Worm (Caenorhabditis elegans) whole organism, young adult: Measurements from ENCODE around the gene T07F8.4.

ENCODE experiments used
- F33H1.4 ChIP-seq: fragments of 200-800 bp; sonication (Bioruptor generic); IDR thresholded peaks from 2 replicates; pipeline ENCODE4 v1.3.6; 2022; ENCODE audit warnings: missing genetic modification reagents, missing genetic modification characterization, missing compliant biosample characterization
- T26A5.8 ChIP-seq: sonication (generic microtip); optimal IDR thresholded peaks from 2 replicates; lab custom pipeline; 2016; ENCODE audit warnings: missing genetic modification characterization, missing compliant biosample characterization
- Y53G8AR.9 ChIP-seq: fragments of 200-800 bp; sonication (Bioruptor generic); conservative IDR thresholded peaks from 2 replicates; pipeline ENCODE4 v1.3.6; 2022; ENCODE audit warnings: missing genetic modification reagents, missing genetic modification characterization, missing compliant biosample characterization
- egl-44 ChIP-seq: fragments of 200-800 bp; sonication (Bioruptor generic); IDR thresholded peaks from 2 replicates; pipeline ENCODE4 v1.3.6; 2022; ENCODE audit warnings: missing genetic modification reagents, missing genetic modification characterization, missing compliant biosample characterization
- madf-6 ChIP-seq: fragments of 200-800 bp; sonication (Bioruptor generic); IDR thresholded peaks from 2 replicates; pipeline ENCODE4 v1.3.6; 2022; ENCODE audit warnings: missing genetic modification reagents, missing genetic modification characterization, missing compliant biosample characterization
- rpc-1 ChIP-seq, 2 experiments: fragments of 150-350 bp in 1 of 2; sonication (generic microtip) in 1 of 2; optimal IDR thresholded peaks; 2 replicates each; lab custom pipeline; 2014 to 2018; ENCODE audit warnings: missing biosample characterization in 1 of 2, missing genetic modification characterization in 1 of 2, missing genetic modification reagents in 1 of 2, missing genotype in 1 of 2
- snpc-4 ChIP-seq, 5 experiments: fragments of 150-350 bp in 1 of 5; sonication (generic microtip) in 4 of 5; optimal IDR thresholded peaks; 2 replicates each; lab custom pipeline; 2014 to 2018; ENCODE audit warnings: missing genetic modification characterization in 5 of 5, missing biosample characterization in 3 of 5, antibody characterized with exemption in 2 of 5, mild to moderate bottlenecking in 2 of 5, missing compliant biosample characterization in 2 of 5, missing genotype in 2 of 5, moderate library complexity in 2 of 5, missing genetic modification reagents in 1 of 5
- zim-3 ChIP-seq: sonication (generic microtip); optimal IDR thresholded peaks from 2 replicates; lab custom pipeline; 2017; ENCODE audit warnings: mild to moderate bottlenecking, missing genetic modification characterization, moderate library complexity, missing compliant biosample characterization

DNA sequence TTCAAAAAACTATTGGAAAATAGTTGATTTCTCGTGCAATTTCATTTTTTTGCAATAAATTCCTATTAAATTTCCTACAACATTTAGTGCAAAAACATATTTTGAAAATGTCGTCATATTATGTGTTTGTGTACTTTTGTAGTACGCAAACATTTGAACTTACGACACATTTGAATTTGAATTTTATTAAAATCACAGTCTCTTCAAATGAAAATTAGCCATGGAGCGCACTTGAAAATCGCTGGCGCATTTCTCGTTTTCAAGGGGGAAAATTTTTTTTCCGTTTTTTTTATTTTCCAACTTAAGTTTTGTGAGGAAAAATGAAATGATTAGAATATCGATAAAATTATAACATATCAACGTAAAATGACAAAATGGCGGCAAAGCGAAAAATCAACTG lies 15.7 kb upstream of the T07F8.4 start:
- TF ChIP-seq T26A5.8 (tag; lab: Kevin White, UChicago) (no peak), zim-3 (tag; lab: Kevin White, UChicago) (no peak), snpc-4 (GFP tag; optimal IDR thresholded peaks at IDR 0.05; lab: Kevin White, UChicago) (peak; percentile 18), snpc-4 (tag; optimal IDR thresholded peaks at IDR 0.05; lab: Kevin White, UChicago) (peak in 2 of 4 experiments; percentile 28 to 32), madf-6 (GFP tag; lab: Robert Waterston, UW) (no peak), rpc-1 (optimal IDR thresholded peaks at IDR 0.05; lab: Kevin White, UChicago) (no peak), rpc-1 (tag; optimal IDR thresholded peaks at IDR 0.05; lab: Kevin White, UChicago) (no peak), egl-44 (no peak), Y53G8AR.9 (GFP tag; lab: Robert Waterston, UW) (no peak), F33H1.4 (GFP tag; lab: Robert Waterston, UW) (peak; percentile 61)
